Worm (Caenorhabditis elegans) whole organism, young adult: ENCODE data around the gene nfm-1.
A peak's percentile ranks its signal among the peaks of the same experiment; 100 is the strongest.

Source experiments
- B0336.3 ChIP-seq: fragments of 200-800 bp; sonication (Bioruptor generic); IDR thresholded peaks from 2 replicates; pipeline ENCODE4 v1.3.6; 2022; ENCODE audit warnings: missing genetic modification characterization, missing compliant biosample characterization
- C17E4.6 ChIP-seq: fragments of 200-800 bp; sonication (Bioruptor generic); IDR thresholded peaks from 2 replicates; pipeline ENCODE4 v1.3.6; 2022; ENCODE audit warnings: missing genetic modification reagents, missing genetic modification characterization, missing compliant biosample characterization
- D2030.7 ChIP-seq: fragments of 200-800 bp; sonication (Bioruptor generic); IDR thresholded peaks from 2 replicates; pipeline ENCODE4 v1.3.6; 2022; ENCODE audit warnings: missing genetic modification reagents, missing genetic modification characterization, missing compliant biosample characterization
- F10E7.11 ChIP-seq: sonication (generic microtip); optimal IDR thresholded peaks from 2 replicates; lab custom pipeline; 2017; ENCODE audit warnings: mild to moderate bottlenecking, missing genetic modification characterization, moderate library complexity, missing compliant biosample characterization
- F23B12.7 ChIP-seq: sonication (generic microtip); optimal IDR thresholded peaks from 2 replicates; lab custom pipeline; 2017; ENCODE audit warnings: missing genetic modification characterization, mild to moderate bottlenecking, missing compliant biosample characterization, antibody characterized with exemption, moderate library complexity; ENCODE audit not compliant: insufficient read depth
- F49E8.2 ChIP-seq: sonication (generic microtip); optimal IDR thresholded peaks from 3 replicates; lab custom pipeline; 2017; ENCODE audit warnings: missing genetic modification characterization, mild to moderate bottlenecking, missing compliant biosample characterization, antibody characterized with exemption, moderate library complexity; ENCODE audit not compliant: insufficient read depth
- T26A5.8 ChIP-seq: sonication (generic microtip); optimal IDR thresholded peaks from 2 replicates; lab custom pipeline; 2016; ENCODE audit warnings: missing genetic modification characterization, missing compliant biosample characterization
- Y56A3A.18 ChIP-seq: fragments of 200-800 bp; sonication (Bioruptor generic); IDR thresholded peaks from 2 replicates; pipeline ENCODE4 v1.3.6; 2022; ENCODE audit warnings: missing genetic modification reagents, missing genetic modification characterization, missing compliant biosample characterization
- akir-1 ChIP-seq: fragments of 200-800 bp; sonication (Bioruptor generic); optimal IDR thresholded peaks from 2 replicates; lab custom pipeline; 2018; ENCODE audit warnings: mild to moderate bottlenecking, missing genetic modification characterization, moderate library complexity, missing compliant biosample characterization
- attf-3 ChIP-seq: fragments of 200-800 bp; sonication (Bioruptor generic); conservative IDR thresholded peaks from 2 replicates; pipeline ENCODE4 v1.3.6; 2022; ENCODE audit warnings: missing genetic modification reagents, missing genetic modification characterization, missing compliant biosample characterization
- attf-5 ChIP-seq: fragments of 200-800 bp; sonication (Bioruptor generic); optimal IDR thresholded peaks from 2 replicates; lab custom pipeline; 2018; ENCODE audit warnings: mild to moderate bottlenecking, missing genetic modification characterization, missing compliant biosample characterization
- ccch-3 ChIP-seq: fragments of 200-800 bp; sonication (Bioruptor generic); optimal IDR thresholded peaks from 2 replicates; lab custom pipeline; 2018; ENCODE audit warnings: mild to moderate bottlenecking, missing genetic modification characterization, missing compliant biosample characterization
- ceh-100 ChIP-seq: fragments of 200-800 bp; sonication (Bioruptor generic); IDR thresholded peaks from 2 replicates; pipeline ENCODE4 v1.3.6; 2022; ENCODE audit warnings: missing genetic modification reagents, missing genetic modification characterization, missing compliant biosample characterization
- ceh-40 ChIP-seq: fragments of 200-800 bp; sonication (Bioruptor generic); IDR thresholded peaks from 2 replicates; pipeline ENCODE4 v1.3.6; 2022; ENCODE audit warnings: missing genetic modification characterization, missing compliant biosample characterization
- ceh-58 ChIP-seq: fragments of 200-800 bp; sonication (Bioruptor generic); IDR thresholded peaks from 2 replicates; pipeline ENCODE4 v1.3.6; 2022; ENCODE audit warnings: missing genetic modification characterization, missing compliant biosample characterization
- dox-1 ChIP-seq: fragments of 200-800 bp; sonication (Bioruptor generic); IDR thresholded peaks from 2 replicates; pipeline ENCODE4 v1.3.6; 2022; ENCODE audit warnings: missing genetic modification reagents, missing genetic modification characterization, missing compliant biosample characterization
- efl-1 ChIP-seq: fragments of 150-350 bp; optimal IDR thresholded peaks from 2 replicates; lab custom pipeline; 2014; ENCODE audit warnings: missing biosample characterization, missing genetic modification reagents, missing genetic modification characterization
- ekl-4 ChIP-seq: fragments of 200-800 bp; sonication (Bioruptor generic); IDR thresholded peaks from 2 replicates; pipeline ENCODE4 v1.3.6; 2022; ENCODE audit warnings: missing genetic modification reagents, missing genetic modification characterization, missing compliant biosample characterization
- lin-26 ChIP-seq: fragments of 200-800 bp; sonication (Bioruptor generic); IDR thresholded peaks from 2 replicates; pipeline ENCODE4 v1.3.6; 2022; ENCODE audit warnings: missing genetic modification reagents, missing genetic modification characterization, missing compliant biosample characterization
- lin-35 ChIP-seq, 3 experiments: fragments of 150-350 bp in 2 of 3; sonication (generic microtip) in 1 of 3; optimal IDR thresholded peaks; 2 replicates each; lab custom pipeline; 2014 to 2018; ENCODE audit warnings: missing biosample characterization in 3 of 3, missing genetic modification characterization in 3 of 3, missing genetic modification reagents in 3 of 3
- lin-54 ChIP-seq: fragments of 200-800 bp; sonication (Bioruptor generic); optimal IDR thresholded peaks from 2 replicates; lab custom pipeline; 2018; ENCODE audit warnings: mild to moderate bottlenecking, missing genetic modification characterization, missing compliant biosample characterization
- lsl-1 ChIP-seq: fragments of 200-800 bp; sonication (Bioruptor generic); optimal IDR thresholded peaks from 2 replicates; lab custom pipeline; 2018; ENCODE audit warnings: mild to moderate bottlenecking, missing genetic modification characterization, moderate library complexity, missing compliant biosample characterization
- madf-8 ChIP-seq: fragments of 200-800 bp; sonication (Bioruptor generic); conservative IDR thresholded peaks from 2 replicates; pipeline ENCODE4 v1.3.6; 2022; ENCODE audit warnings: missing genetic modification reagents, missing genetic modification characterization, missing compliant biosample characterization
- nfya-1 ChIP-seq: sonication (generic microtip); optimal IDR thresholded peaks from 2 replicates; lab custom pipeline; 2017; ENCODE audit warnings: antibody characterized with exemption, missing compliant biosample characterization, missing genetic modification characterization, borderline replicate concordance; ENCODE audit not compliant: insufficient read depth
- nfyb-1 ChIP-seq: fragments of 200-800 bp; sonication (Bioruptor generic); IDR thresholded peaks from 2 replicates; pipeline ENCODE4 v1.3.6; 2022; ENCODE audit warnings: missing genetic modification reagents, missing genetic modification characterization, missing compliant biosample characterization
- nhr-120 ChIP-seq: fragments of 200-800 bp; sonication (Bioruptor generic); IDR thresholded peaks from 2 replicates; pipeline ENCODE4 v1.3.6; 2022; ENCODE audit warnings: missing genetic modification characterization, missing compliant biosample characterization
- pbrm-1 ChIP-seq: fragments of 200-800 bp; sonication (Bioruptor generic); IDR thresholded peaks from 2 replicates; pipeline ENCODE4 v1.3.6; 2022; ENCODE audit warnings: missing genetic modification reagents, missing genetic modification characterization, missing compliant biosample characterization
- rcor-1 ChIP-seq: fragments of 200-800 bp; sonication (Bioruptor generic); IDR thresholded peaks from 2 replicates; pipeline ENCODE4 v1.3.6; 2022; ENCODE audit warnings: missing genetic modification reagents, missing genetic modification characterization, missing compliant biosample characterization
- repo-1 ChIP-seq: sonication (generic microtip); optimal IDR thresholded peaks from 2 replicates; lab custom pipeline; 2017; ENCODE audit warnings: mild to moderate bottlenecking, missing genetic modification characterization, missing compliant biosample characterization
- sea-2 ChIP-seq: fragments of 200-800 bp; sonication (Bioruptor generic); IDR thresholded peaks from 2 replicates; pipeline ENCODE4 v1.3.6; 2022; ENCODE audit warnings: missing genetic modification characterization, missing compliant biosample characterization
- snpc-1.1 ChIP-seq: sonication (generic microtip); optimal IDR thresholded peaks from 2 replicates; lab custom pipeline; 2017; ENCODE audit warnings: missing genetic modification characterization, mild to moderate bottlenecking, missing compliant biosample characterization, antibody characterized with exemption, moderate library complexity, missing genotype, missing genetic modification reagents; ENCODE audit not compliant: insufficient read depth
- snpc-1.3 ChIP-seq: sonication (generic microtip); optimal IDR thresholded peaks from 2 replicates; lab custom pipeline; 2017; ENCODE audit warnings: missing genetic modification characterization, mild to moderate bottlenecking, missing compliant biosample characterization, antibody characterized with exemption, moderate library complexity, missing genotype, missing genetic modification reagents; ENCODE audit not compliant: insufficient read depth
- snpc-3.4 ChIP-seq: sonication (generic microtip); optimal IDR thresholded peaks from 2 replicates; lab custom pipeline; 2017; ENCODE audit warnings: missing genetic modification characterization, mild to moderate bottlenecking, missing compliant biosample characterization, antibody characterized with exemption, moderate library complexity, missing genotype, missing genetic modification reagents
- snpc-4 ChIP-seq, 5 experiments: fragments of 150-350 bp in 1 of 5; sonication (generic microtip) in 4 of 5; optimal IDR thresholded peaks; 2 replicates each; lab custom pipeline; 2014 to 2018; ENCODE audit warnings: missing genetic modification characterization in 5 of 5, missing biosample characterization in 3 of 5, antibody characterized with exemption in 2 of 5, mild to moderate bottlenecking in 2 of 5, missing compliant biosample characterization in 2 of 5, missing genotype in 2 of 5, moderate library complexity in 2 of 5, missing genetic modification reagents in 1 of 5
- sptf-2 ChIP-seq: fragments of 200-800 bp; sonication (Bioruptor generic); optimal IDR thresholded peaks from 2 replicates; lab custom pipeline; 2018; ENCODE audit warnings: mild to moderate bottlenecking, missing genetic modification characterization, missing compliant biosample characterization
- unc-130 ChIP-seq: sonication (generic microtip); optimal IDR thresholded peaks from 2 replicates; lab custom pipeline; 2016; ENCODE audit warnings: missing genetic modification reagents, missing genetic modification characterization, missing compliant biosample characterization
- unc-62 ChIP-seq: fragments of 150-350 bp; optimal IDR thresholded peaks from 2 replicates; lab custom pipeline; 2014; ENCODE audit warnings: missing biosample characterization, missing genetic modification reagents, missing genetic modification characterization
- xnd-1 ChIP-seq: sonication (generic microtip); optimal IDR thresholded peaks from 2 replicates; lab custom pipeline; 2016; ENCODE audit warnings: missing genotype, missing genetic modification reagents, missing genetic modification characterization, missing compliant biosample characterization
- zim-3 ChIP-seq: sonication (generic microtip); optimal IDR thresholded peaks from 2 replicates; lab custom pipeline; 2017; ENCODE audit warnings: mild to moderate bottlenecking, missing genetic modification characterization, moderate library complexity, missing compliant biosample characterization
- ztf-22 ChIP-seq: fragments of 200-800 bp; sonication (Bioruptor generic); optimal IDR thresholded peaks from 2 replicates; lab custom pipeline; 2018; ENCODE audit warnings: mild to moderate bottlenecking, missing genetic modification characterization, moderate library complexity, missing compliant biosample characterization
- ztf-28 ChIP-seq: fragments of 200-800 bp; sonication (Bioruptor generic); IDR thresholded peaks from 2 replicates; pipeline ENCODE4 v1.3.6; 2022; ENCODE audit warnings: missing genetic modification reagents, missing genetic modification characterization, missing compliant biosample characterization
- ztf-3 ChIP-seq: fragments of 200-800 bp; sonication (Bioruptor generic); optimal IDR thresholded peaks from 2 replicates; lab custom pipeline; 2018; ENCODE audit warnings: mild to moderate bottlenecking, missing genetic modification characterization, missing compliant biosample characterization
- ztf-6 ChIP-seq: fragments of 200-800 bp; sonication (Bioruptor generic); IDR thresholded peaks from 2 replicates; pipeline ENCODE4 v1.3.6; 2022; ENCODE audit warnings: missing genetic modification reagents, missing genetic modification characterization, missing compliant biosample characterization

nfm-1 gene

DNA sequence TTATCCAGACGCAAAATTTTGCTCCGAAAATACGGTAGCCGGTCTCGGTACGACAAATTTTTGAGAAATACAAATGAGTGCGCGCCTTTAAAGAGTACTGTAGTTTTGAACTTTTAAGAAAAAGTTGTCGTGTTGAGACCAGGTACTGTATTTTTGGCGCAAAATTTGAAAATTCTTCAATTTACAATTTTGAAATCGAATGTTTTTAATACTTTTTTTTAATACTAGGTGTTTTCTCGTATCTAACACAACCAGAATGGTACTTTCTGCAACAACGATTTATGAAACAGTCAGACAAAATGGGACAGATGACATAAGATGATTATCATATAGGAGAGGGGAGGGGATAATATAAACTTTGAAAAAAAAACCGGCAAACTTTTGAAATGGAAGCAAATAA is 36.5 kb downstream of the nfm-1 start (continued):
- TF ChIP-seq ztf-28, result no peak

DNA sequence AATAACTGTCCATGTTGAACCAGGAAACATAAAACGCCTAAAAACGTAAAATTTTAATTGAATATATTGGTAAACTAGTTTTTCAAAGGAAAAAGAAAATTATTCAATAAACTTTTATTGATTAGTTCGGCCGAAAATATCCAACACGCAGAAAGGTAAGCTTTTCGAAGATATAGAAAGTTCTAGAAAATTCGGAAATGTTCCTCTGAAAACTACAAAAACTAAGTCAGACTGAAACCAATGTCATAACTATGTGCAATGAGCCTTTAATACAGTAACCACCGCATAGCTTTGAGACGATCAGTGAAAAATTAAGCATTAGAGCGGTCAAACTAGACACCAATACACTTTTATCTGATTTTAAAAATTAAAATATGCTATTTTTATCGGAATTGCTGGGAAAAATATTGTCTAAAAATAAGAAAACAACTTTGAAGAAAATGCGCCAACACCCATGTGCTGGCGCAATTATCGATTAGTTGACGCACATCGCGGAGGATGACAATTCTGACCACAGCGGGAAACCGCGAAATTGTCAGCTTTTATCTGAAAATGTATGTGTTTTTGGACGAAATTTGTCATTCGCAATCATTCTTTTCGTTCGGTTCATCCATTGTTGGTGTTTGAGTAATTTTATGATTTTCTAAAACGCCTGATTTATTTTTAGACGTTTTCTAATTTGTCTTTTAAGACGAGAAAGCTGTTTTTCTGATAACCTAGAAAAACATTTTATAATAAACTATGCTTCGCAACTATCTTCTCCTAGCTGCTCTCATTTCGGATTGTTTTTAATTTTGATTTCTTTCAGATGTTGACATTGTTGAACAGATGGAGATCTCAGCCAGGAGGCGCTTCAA is 39.4 kb downstream of the nfm-1 start, which contains the start of the genes C23G10.7 and rpn-2:
Gene C23G10.7, minus strand, starts transcription at position 37 of the 857 bp plus-strand sequence.
Gene rpn-2, plus strand, starts transcription at position 807 of the 857 bp plus-strand sequence.
- TF ChIP-seq D2030.7 (GFP tag; lab: Robert Waterston, UW), result peak; percentile 71; the same call in 1 of the 2 replicates
- no peak for TF ChIP-seq ztf-6
- no peak for TF ChIP-seq akir-1 (GFP tag; lab: Kevin White, UChicago)
- peak; percentile 47; the same call in 1 of the 2 replicates for TF ChIP-seq attf-3
- no peak for TF ChIP-seq ceh-58
- peak; percentile 46 for TF ChIP-seq F23B12.7 (tag; lab: Kevin White, UChicago)
- TF ChIP-seq lin-35 (GFP tag; optimal IDR thresholded peaks at IDR 0.05; lab: Kevin White, UChicago), result peak in 1 of 3 experiments; percentile 80
- 0 out of 2 replicates have a peak, but pooled peaks have one; percentile 46 for TF ChIP-seq pbrm-1 (GFP tag; lab: Robert Waterston, UW)
- TF ChIP-seq ekl-4, result peak; percentile 29; the same call in 1 of the 2 replicates
- TF ChIP-seq lsl-1 (GFP tag; lab: Kevin White, UChicago), result peak; percentile 94
- no peak for TF ChIP-seq sptf-2 (GFP tag; lab: Kevin White, UChicago)
- no peak for TF ChIP-seq T26A5.8 (tag; lab: Kevin White, UChicago)
- peak; percentile 53 for TF ChIP-seq snpc-3.4 (tag; lab: Kevin White, UChicago)
- peak; percentile 77 for TF ChIP-seq lin-54 (GFP tag; lab: Kevin White, UChicago)
- peak; percentile 89 for TF ChIP-seq dox-1 (GFP tag; lab: Robert Waterston, UW)
- peak; percentile 83; the same call in 1 of the 2 replicates for TF ChIP-seq B0336.3 (GFP tag; lab: Robert Waterston, UW)
- no peak for TF ChIP-seq unc-62 (GFP tag; lab: Kevin White, UChicago)
- TF ChIP-seq nfyb-1 (GFP tag; lab: Robert Waterston, UW), result no peak
- no peak for TF ChIP-seq F49E8.2 (tag; lab: Kevin White, UChicago)
- no peak for TF ChIP-seq sea-2 (GFP tag; lab: Robert Waterston, UW)
- no peak for TF ChIP-seq C17E4.6 (GFP tag; lab: Robert Waterston, UW)
- TF ChIP-seq snpc-1.1 (tag; lab: Kevin White, UChicago), result peak; percentile 51
- peak; percentile 64 for TF ChIP-seq unc-130 (GFP tag; lab: Kevin White, UChicago)
- no peak for TF ChIP-seq ceh-100 (GFP tag; lab: Robert Waterston, UW)
- TF ChIP-seq repo-1 (tag; lab: Kevin White, UChicago), result no peak
- no peak for TF ChIP-seq ccch-3 (GFP tag; lab: Kevin White, UChicago)
- TF ChIP-seq snpc-4 (GFP tag; optimal IDR thresholded peaks at IDR 0.05; lab: Kevin White, UChicago), result peak; percentile 1
- peak in 1 of 4 experiments; percentile 60 for TF ChIP-seq snpc-4 (tag; optimal IDR thresholded peaks at IDR 0.05; lab: Kevin White, UChicago)
- no peak for TF ChIP-seq ceh-40
- TF ChIP-seq rcor-1 (GFP tag; lab: Robert Waterston, UW), result no peak
- no peak for TF ChIP-seq nhr-120 (GFP tag; lab: Robert Waterston, UW)
- TF ChIP-seq zim-3 (tag; lab: Kevin White, UChicago), result no peak
- TF ChIP-seq nfya-1 (tag; lab: Kevin White, UChicago), result no peak
- TF ChIP-seq Y56A3A.18 (GFP tag; lab: Robert Waterston, UW), result no peak
- TF ChIP-seq efl-1 (GFP tag; lab: Kevin White, UChicago), result peak; percentile 88
- no peak for TF ChIP-seq snpc-1.3 (tag; lab: Kevin White, UChicago)
- TF ChIP-seq madf-8 (GFP tag; lab: Robert Waterston, UW), result peak; percentile 66
- TF ChIP-seq F10E7.11 (tag; lab: Kevin White, UChicago), result no peak
- no peak for TF ChIP-seq ztf-22 (GFP tag; lab: Kevin White, UChicago)
- TF ChIP-seq lin-26 (GFP tag; lab: Robert Waterston, UW), result no peak
- peak; percentile 87 for TF ChIP-seq xnd-1 (tag; lab: Kevin White, UChicago)
- peak; percentile 53 for TF ChIP-seq attf-5 (GFP tag; lab: Kevin White, UChicago)
- no peak for TF ChIP-seq ztf-3
